Fruit fly (Drosophila melanogaster) whole organism, embryonic: Measurements from ENCODE around the gene CG11912.

Experiments
- BEAF-32 ChIP-seq: fragments of 200-800 bp; sonication (Bioruptor generic); optimal IDR thresholded peaks from 3 replicates; lab custom pipeline; 2017; ENCODE audit warnings: missing biosample characterization, missing genetic modification characterization, mild to moderate bottlenecking, moderate library complexity, missing genetic modification reagents
- CG11456 ChIP-seq: fragments of 200-800 bp; sonication (Bioruptor generic); IDR thresholded peaks from 3 replicates; pipeline ENCODE4 v1.3.6; 2022; ENCODE audit warnings: missing biosample characterization, missing genetic modification characterization
- CG1233 ChIP-seq: fragments of 200-800 bp; sonication (Bioruptor generic); optimal IDR thresholded peaks from 4 replicates; lab custom pipeline; 2018; ENCODE audit warnings: missing biosample characterization, mild to moderate bottlenecking, missing genetic modification characterization
- CG12659 ChIP-seq: fragments of 200-800 bp; sonication (Bioruptor generic); optimal IDR thresholded peaks from 3 replicates; lab custom pipeline; 2017; ENCODE audit warnings: mild to moderate bottlenecking, missing biosample characterization, missing genetic modification reagents, missing genetic modification characterization
- CG13894 ChIP-seq: fragments of 200-800 bp; sonication (Bioruptor generic); optimal IDR thresholded peaks from 3 replicates; lab custom pipeline; 2018; ENCODE audit warnings: missing biosample characterization, mild to moderate bottlenecking, missing genetic modification characterization, moderate library complexity
- CG15514 ChIP-seq: fragments of 200-800 bp; sonication (Bioruptor generic); optimal IDR thresholded peaks from 3 replicates; lab custom pipeline; 2017; ENCODE audit warnings: missing biosample characterization, missing genetic modification characterization, mild to moderate bottlenecking, moderate library complexity, missing genetic modification reagents
- CG1603 ChIP-seq: fragments of 200-800 bp; sonication (Bioruptor generic); optimal IDR thresholded peaks from 2 replicates; lab custom pipeline; 2019; ENCODE audit warnings: missing biosample characterization, mild to moderate bottlenecking, missing genetic modification characterization, moderate library complexity
- CG2116 ChIP-seq: fragments of 200-800 bp; sonication (Bioruptor generic); optimal IDR thresholded peaks from 3 replicates; lab custom pipeline; 2018; ENCODE audit warnings: missing biosample characterization, mild to moderate bottlenecking, missing genetic modification characterization
- CG30403 ChIP-seq: fragments of 200-800 bp; sonication (Bioruptor generic); optimal IDR thresholded peaks from 3 replicates; lab custom pipeline; 2016; ENCODE audit warnings: missing biosample characterization, missing genetic modification characterization
- CG3281 ChIP-seq: fragments of 200-800 bp; sonication (Bioruptor generic); optimal IDR thresholded peaks from 3 replicates; lab custom pipeline; 2017; ENCODE audit warnings: missing biosample characterization, mild to moderate bottlenecking, missing genetic modification characterization
- CG34422 ChIP-seq: fragments of 200-800 bp; sonication (Bioruptor generic); IDR thresholded peaks from 3 replicates; pipeline ENCODE4 v1.3.6; 2022; ENCODE audit warnings: missing biosample characterization, missing genetic modification characterization
- CG3726 ChIP-seq: fragments of 200-800 bp; sonication (Bioruptor generic); IDR thresholded peaks from 3 replicates; pipeline ENCODE4, ENCODE4 v1.3.6; 2022; ENCODE audit warnings: missing biosample characterization, missing genetic modification characterization
- CG4617 ChIP-seq: fragments of 200-800 bp; sonication (Bioruptor generic); optimal IDR thresholded peaks from 3 replicates; lab custom pipeline; 2016; ENCODE audit warnings: missing biosample characterization, missing genetic modification characterization, borderline replicate concordance
- CG7271 ChIP-seq: fragments of 200-800 bp; sonication (Bioruptor generic); optimal IDR thresholded peaks from 2 replicates; lab custom pipeline; 2018; ENCODE audit warnings: missing biosample characterization, mild to moderate bottlenecking, missing genetic modification characterization, moderate library complexity
- CG9797 ChIP-seq: fragments of 200-800 bp; sonication (Bioruptor generic); optimal IDR thresholded peaks from 3 replicates; lab custom pipeline; 2018; ENCODE audit warnings: missing biosample characterization, mild to moderate bottlenecking, missing genetic modification characterization
- CG9876 ChIP-seq: fragments of 200-800 bp; sonication (Bioruptor generic); optimal IDR thresholded peaks from 2 replicates; lab custom pipeline; 2016; ENCODE audit warnings: missing biosample characterization, missing genetic modification characterization
- CG9932 ChIP-seq: fragments of 200-800 bp; sonication (Bioruptor generic); IDR thresholded peaks from 2 replicates; pipeline ENCODE4 v1.3.6; 2022; ENCODE audit warnings: missing biosample characterization, missing genetic modification characterization
- Dll ChIP-seq: fragments of 200-800 bp; sonication (Bioruptor generic); IDR thresholded peaks from 4 replicates; pipeline ENCODE4 v1.3.6; 2022; ENCODE audit warnings: missing biosample characterization, missing genetic modification characterization; ENCODE audit not compliant: partially characterized antibody
- Dp ChIP-seq: fragments of 200-800 bp; sonication (Bioruptor generic); optimal IDR thresholded peaks from 2 replicates; lab custom pipeline; 2018; ENCODE audit warnings: missing biosample characterization, mild to moderate bottlenecking, missing genetic modification characterization, moderate library complexity
- E2f2 ChIP-seq: fragments of 200-800 bp; sonication (Bioruptor generic); IDR thresholded peaks from 2 replicates; pipeline ENCODE4 v1.3.6; 2022; ENCODE audit warnings: missing biosample characterization, missing genetic modification characterization
- Fer2 ChIP-seq: fragments of 200-800 bp; sonication (Bioruptor generic); optimal IDR thresholded peaks from 2 replicates; lab custom pipeline; 2018; ENCODE audit warnings: missing biosample characterization, mild to moderate bottlenecking, missing genetic modification characterization, moderate library complexity
- Hand ChIP-seq: fragments of 200-800 bp; sonication (Bioruptor generic); optimal IDR thresholded peaks from 2 replicates; lab custom pipeline; 2017; ENCODE audit warnings: mild to moderate bottlenecking, missing biosample characterization, missing genetic modification reagents, missing genetic modification characterization
- HmgZ ChIP-seq: fragments of 200-800 bp; sonication (Bioruptor generic); optimal IDR thresholded peaks from 2 replicates; lab custom pipeline; 2018; ENCODE audit warnings: missing biosample characterization, mild to moderate bottlenecking, missing genetic modification characterization
- Hmr ChIP-seq: fragments of 200-800 bp; sonication (Bioruptor generic); optimal IDR thresholded peaks from 3 replicates; lab custom pipeline; 2017; ENCODE audit warnings: mild to moderate bottlenecking, missing biosample characterization, missing genetic modification reagents, missing genetic modification characterization
- Hr78 ChIP-seq, 2 experiments: fragments of 200-800 bp in 1 of 2; fragments of >200 bp in 1 of 2; sonication (Bioruptor generic) in 1 of 2; optimal IDR thresholded peaks; 2 replicates each; lab custom pipeline; 2017 to 2019; ENCODE audit warnings: missing biosample characterization in 2 of 2, missing genetic modification characterization in 2 of 2, mild to moderate bottlenecking in 1 of 2, moderate library complexity in 1 of 2
- MBD-R2 ChIP-seq: fragments of 200-800 bp; sonication (Bioruptor generic); IDR thresholded peaks from 2 replicates; pipeline ENCODE4 v1.3.6; 2022; ENCODE audit warnings: missing biosample characterization, missing genetic modification characterization
- MESR4 ChIP-seq: fragments of 200-800 bp; sonication (Bioruptor generic); optimal IDR thresholded peaks from 2 replicates; lab custom pipeline; 2018; ENCODE audit warnings: missing biosample characterization, mild to moderate bottlenecking, missing genetic modification characterization, moderate library complexity
- Med ChIP-seq: fragments of 200-800 bp; sonication (Bioruptor generic); peaks from one replicate; lab custom pipeline; 2016; ENCODE audit warnings: missing biosample characterization, missing genetic modification characterization, mild to moderate bottlenecking, inconsistent platforms, moderate library complexity
- Myb ChIP-seq: fragments of 200-800 bp; sonication (Bioruptor generic); optimal IDR thresholded peaks from 2 replicates; lab custom pipeline; 2016; ENCODE audit warnings: missing biosample characterization, missing genetic modification characterization
- Nf-YB ChIP-seq: fragments of 200-800 bp; sonication (Bioruptor generic); optimal IDR thresholded peaks from 3 replicates; lab custom pipeline; 2019; ENCODE audit warnings: missing biosample characterization, mild to moderate bottlenecking, missing genetic modification characterization, moderate library complexity
- Pdp1 ChIP-seq, 2 experiments: fragments of 200-800 bp; sonication (Bioruptor generic); optimal IDR thresholded peaks; 3 replicates each; lab custom pipeline; 2016; ENCODE audit warnings: missing biosample characterization in 2 of 2, missing genetic modification characterization in 2 of 2, mild to moderate bottlenecking in 1 of 2, moderate library complexity in 1 of 2
- Sry-δ ChIP-seq: fragments of 200-800 bp; sonication (Bioruptor generic); optimal IDR thresholded peaks from 2 replicates; lab custom pipeline; 2016; ENCODE audit warnings: missing biosample characterization, missing genetic modification characterization
- Xbp1 ChIP-seq: fragments of 200-800 bp; sonication (Bioruptor generic); optimal IDR thresholded peaks from 3 replicates; lab custom pipeline; 2016; ENCODE audit warnings: missing biosample characterization, mild to moderate bottlenecking, missing genetic modification characterization
- ato ChIP-seq: fragments of 200-800 bp; sonication (Bioruptor generic); IDR thresholded peaks from 2 replicates; pipeline ENCODE4 v1.3.6; 2022; ENCODE audit warnings: missing biosample characterization, missing genetic modification characterization; ENCODE audit not compliant: partially characterized antibody
- bbx ChIP-seq: fragments of 200-800 bp; sonication (Bioruptor generic); IDR thresholded peaks from 2 replicates; pipeline ENCODE4 v1.3.6; 2022; ENCODE audit warnings: missing biosample characterization, missing genetic modification characterization; ENCODE audit not compliant: partially characterized antibody
- bigmax ChIP-seq: fragments of 200-800 bp; sonication (Bioruptor generic); optimal IDR thresholded peaks from 2 replicates; lab custom pipeline; 2018; ENCODE audit warnings: missing biosample characterization, mild to moderate bottlenecking, missing genetic modification characterization
- cg ChIP-seq: fragments of 200-800 bp; sonication (Bioruptor generic); optimal IDR thresholded peaks from 3 replicates; lab custom pipeline; 2019; ENCODE audit warnings: missing biosample characterization, mild to moderate bottlenecking, missing genetic modification characterization, moderate library complexity
- ci ChIP-seq: fragments of 200-800 bp; sonication (Bioruptor generic); IDR thresholded peaks from 3 replicates; pipeline ENCODE4 v1.3.6; 2022; ENCODE audit warnings: missing biosample characterization, missing genetic modification characterization
- dm ChIP-seq: fragments of 200-800 bp; sonication (Bioruptor generic); optimal IDR thresholded peaks from 3 replicates; lab custom pipeline; 2016; ENCODE audit warnings: missing biosample characterization, missing genetic modification characterization
- gfzf ChIP-seq: fragments of 200-800 bp; sonication (Bioruptor generic); optimal IDR thresholded peaks from 2 replicates; lab custom pipeline; 2016; ENCODE audit warnings: missing biosample characterization, mild to moderate bottlenecking, missing genetic modification characterization, moderate library complexity
- h ChIP-seq: fragments of >200 bp; optimal IDR thresholded peaks from 2 replicates; lab custom pipeline; 2017
- nmo ChIP-seq: fragments of 200-800 bp; sonication (Bioruptor generic); optimal IDR thresholded peaks from 2 replicates; lab custom pipeline; 2018; ENCODE audit warnings: missing biosample characterization, mild to moderate bottlenecking, missing genetic modification characterization, moderate library complexity
- pho ChIP-seq: fragments of 200-800 bp; sonication (Bioruptor generic); optimal IDR thresholded peaks from 2 replicates; lab custom pipeline; 2016; ENCODE audit warnings: missing biosample characterization, missing genetic modification characterization
- pros ChIP-seq: fragments of 200-800 bp; sonication (Bioruptor generic); optimal IDR thresholded peaks from 3 replicates; lab custom pipeline; 2019; ENCODE audit warnings: missing biosample characterization, mild to moderate bottlenecking, missing genetic modification characterization, moderate library complexity
- sc ChIP-seq, 3 experiments: fragments of >200 bp in 2 of 3; fragments of 200-800 bp in 1 of 3; sonication (Bioruptor generic) in 1 of 3; optimal IDR thresholded peaks; 2 replicates in 2 of 3; 3 replicates in 1 of 3; lab custom pipeline; 2017; ENCODE audit warnings: mild to moderate bottlenecking in 1 of 3, missing biosample characterization in 1 of 3, missing genetic modification characterization in 1 of 3, missing genetic modification reagents in 1 of 3

Gene CG11912

dm6 chr2L:294452-295362, 24.4 kb downstream of the CG11912 start, which contains the start of the genes U2af38 and Stip1 (continued):
- TF ChIP-seq ato (GFP tag; lab: Robert Waterston, UW) (no peak), CG1233 (GFP tag; lab: Kevin White, UChicago) (no peak), CG13894 (peak; percentile 63), CG11456 (GFP tag; lab: Robert Waterston, UW) (no peak), CG3726 (no peak), Fer2 (tag; lab: Kevin White, UChicago) (peak; percentile 11), dm (GFP tag; lab: Kevin White, UChicago) (peak; percentile 8), Hmr (GFP tag; lab: Kevin White, UChicago) (no peak), bigmax (peak; percentile 55), h (lab: Kevin White, UChicago) (no peak), Hr78 (GFP tag; optimal IDR thresholded peaks at IDR 0.05; lab: Kevin White, UChicago) (no peak), CG30403 (GFP tag; lab: Kevin White, UChicago) (peak; percentile 28), CG12659 (peak; percentile 37), CG7271 (tag; lab: Kevin White, UChicago) (no peak), CG4617 (GFP tag; lab: Kevin White, UChicago) (peak; percentile 51), pho (GFP tag; lab: Kevin White, UChicago) (no peak)
- TF ChIP-seq, all 482 proteins: peak for 130

dm6 chr2L:292301-292700, 26.8 kb downstream of the CG11912 start, which contains the start of gene CG11562:
CG11562 (plus strand) TSS chr2L:292419.
- TF ChIP-seq Dp (GFP tag; lab: Kevin White, UChicago) (peak; percentile 90), gfzf (peak; percentile 76), E2f2 (peak; percentile 91), CG2116 (peak; percentile 32), HmgZ (tag; lab: Kevin White, UChicago) (peak; percentile 27), CG1603 (peak; percentile 45), bbx (GFP tag; lab: Robert Waterston, UW) (0 out of 2 replicates have a peak, but pooled peaks have one; percentile 38), bigmax (peak; percentile 94), CG9932 (GFP tag; lab: Robert Waterston, UW) (no peak), Med (GFP tag; lab: Kevin White, UChicago) (peak; percentile 66), CG9797 (peak; percentile 62), Sry-δ (GFP tag; lab: Kevin White, UChicago) (peak; percentile 7), ci (no peak), Dll (GFP tag; lab: Robert Waterston, UW) (peak; percentile 53; the same call in 1 of the 4 replicates), pros (GFP tag; lab: Kevin White, UChicago) (no peak), cg (GFP tag; lab: Kevin White, UChicago) (no peak), nmo (GFP tag; lab: Kevin White, UChicago) (no peak), CG34422 (peak; percentile 65; the same call in 1 of the 3 replicates), CG15514 (GFP tag; lab: Kevin White, UChicago) (peak; percentile 63), BEAF-32 (GFP tag; lab: Kevin White, UChicago) (peak; percentile 10), CG9876 (GFP tag; lab: Kevin White, UChicago) (no peak), Myb (GFP tag; lab: Kevin White, UChicago) (peak; percentile 13), Hand (GFP tag; lab: Kevin White, UChicago) (no peak), Nf-YB (GFP tag; lab: Kevin White, UChicago) (no peak), Pdp1 (GFP tag; optimal IDR thresholded peaks at IDR 0.05; lab: Kevin White, UChicago) (peak in 1 of 2 experiments; percentile 97), Xbp1 (GFP tag; lab: Kevin White, UChicago) (no peak), MBD-R2 (GFP tag; lab: Robert Waterston, UW) (peak; percentile 75), CG3281 (GFP tag; lab: Kevin White, UChicago) (no peak), sc (optimal IDR thresholded peaks at IDR 0.05; lab: Kevin White, UChicago) (no peak), sc (GFP tag; optimal IDR thresholded peaks at IDR 0.05; lab: Kevin White, UChicago) (no peak), MESR4 (GFP tag; lab: Kevin White, UChicago) (peak; percentile 41)
